Worm (Caenorhabditis elegans) whole organism, late embryonic: ENCODE measurements around the gene fbxb-58.

Experiments used
- C38D4.7 ChIP-seq: fragments of 200-800 bp; sonication (Bioruptor generic); optimal IDR thresholded peaks from 2 replicates; lab custom pipeline; 2018; ENCODE audit warnings: mild to moderate bottlenecking, missing genetic modification characterization, moderate library complexity, missing compliant biosample characterization
- K09A11.1 ChIP-seq: sonication (generic microtip); optimal IDR thresholded peaks from 2 replicates; lab custom pipeline; 2017; ENCODE audit warnings: antibody characterized with exemption, mild to moderate bottlenecking, missing genetic modification characterization, missing compliant biosample characterization; ENCODE audit not compliant: insufficient read depth
- Y22D7AL.16 ChIP-seq: sonication (generic microtip); optimal IDR thresholded peaks from 2 replicates; lab custom pipeline; 2016; ENCODE audit warnings: missing genetic modification characterization, missing compliant biosample characterization
- ceh-34 ChIP-seq: sonication (generic microtip); optimal IDR thresholded peaks from 2 replicates; lab custom pipeline; 2016; ENCODE audit warnings: mild to moderate bottlenecking, missing genetic modification characterization, missing compliant biosample characterization
- hlh-13 ChIP-seq: fragments of 200-800 bp; sonication (Bioruptor generic); optimal IDR thresholded peaks from 2 replicates; lab custom pipeline; 2018; ENCODE audit warnings: mild to moderate bottlenecking, missing genetic modification characterization, missing compliant biosample characterization
- nfya-1 ChIP-seq: sonication (generic microtip); optimal IDR thresholded peaks from 2 replicates; lab custom pipeline; 2017; ENCODE audit warnings: missing genetic modification characterization, mild to moderate bottlenecking, missing compliant biosample characterization, antibody characterized with exemption, moderate library complexity
- pha-2 ChIP-seq: sonication (generic microtip); optimal IDR thresholded peaks from 2 replicates; lab custom pipeline; 2017; ENCODE audit warnings: mild to moderate bottlenecking, missing genetic modification characterization, missing compliant biosample characterization
- pha-4 ChIP-seq: fragments of 150-350 bp; optimal IDR thresholded peaks from 2 replicates; lab custom pipeline; 2018; ENCODE audit warnings: missing biosample characterization, missing genetic modification reagents, missing genetic modification characterization

ce11 chrX:1598061-1598690 lies 29.8 kb upstream of the fbxb-58 start:
- TF ChIP-seq hlh-13 (GFP tag; lab: Kevin White, UChicago): no peak
- peak; percentile 90 for TF ChIP-seq nfya-1 (tag; lab: Kevin White, UChicago)
- TF ChIP-seq K09A11.1 (tag; lab: Kevin White, UChicago): no peak
- no peak for TF ChIP-seq Y22D7AL.16
- TF ChIP-seq pha-4: no peak
- TF ChIP-seq ceh-34 (tag; lab: Kevin White, UChicago): no peak
- TF ChIP-seq C38D4.7: no peak
- TF ChIP-seq pha-2 (tag; lab: Kevin White, UChicago): no peak
